Worm (Caenorhabditis elegans): ENCODE data around the gene ule-2.
A peak's percentile ranks its signal among the peaks of the same experiment; 100 is the strongest.

The ule-2 gene

ce11 chrIV:14618551-14618950 is 16.4 kb upstream of the ule-2 start:
- TF ChIP-seq cog-1 (tag; optimal IDR thresholded peaks at IDR 0.05), result no peak

- TF ChIP-seq tab-1 (GFP tag; IDR thresholded peaks at IDR 0.05) (no peak), ref-1 (GFP tag; conservative IDR thresholded peaks at IDR 0.05) (no peak), ztf-23 (GFP tag; IDR thresholded peaks at IDR 0.05) (no peak), klf-2 (GFP tag; conservative IDR thresholded peaks at IDR 0.05) (no peak), flt-1 (GFP tag; IDR thresholded peaks at IDR 0.05) (no peak), ztf-29 (GFP tag; IDR thresholded peaks at IDR 0.05) (no peak), med-1 (GFP tag; optimal IDR thresholded peaks at IDR 0.05; ENCODE audit: insufficient read depth) (no peak), cog-1 (tag; optimal IDR thresholded peaks at IDR 0.05) (no peak), T22C8.4 (GFP tag; IDR thresholded peaks at IDR 0.05) (no peak)
These were observed 14.9 kb upstream of the ule-2 start for ce11 chrIV:14620042-14620441.

ce11 chrIV:14620543-14620942 is 14.4 kb upstream of the ule-2 start:
- no peak for TF ChIP-seq tab-1 (GFP tag; IDR thresholded peaks at IDR 0.05)
- TF ChIP-seq flt-1 (GFP tag; IDR thresholded peaks at IDR 0.05), result no peak
- no peak for TF ChIP-seq med-1 (GFP tag; optimal IDR thresholded peaks at IDR 0.05; ENCODE audit: insufficient read depth)
- TF ChIP-seq cog-1 (tag; optimal IDR thresholded peaks at IDR 0.05), result no peak
- TF ChIP-seq T22C8.4 (GFP tag; IDR thresholded peaks at IDR 0.05), result no peak
- TF ChIP-seq klf-2 (GFP tag; conservative IDR thresholded peaks at IDR 0.05), result no peak
- TF ChIP-seq ztf-23 (GFP tag; IDR thresholded peaks at IDR 0.05), result no peak
- no peak for TF ChIP-seq ref-1 (GFP tag; conservative IDR thresholded peaks at IDR 0.05)

ce11 chrIV:14621117-14621516 is 13.8 kb upstream of the ule-2 start:
- no peak for TF ChIP-seq ref-1 (GFP tag; conservative IDR thresholded peaks at IDR 0.05)
- no peak for TF ChIP-seq flt-1 (GFP tag; IDR thresholded peaks at IDR 0.05)
- no peak for TF ChIP-seq ztf-29 (GFP tag; IDR thresholded peaks at IDR 0.05)
- no peak for TF ChIP-seq klf-2 (GFP tag; conservative IDR thresholded peaks at IDR 0.05)
- no peak for TF ChIP-seq T22C8.4 (GFP tag; IDR thresholded peaks at IDR 0.05)
- no peak for TF ChIP-seq med-1 (GFP tag; optimal IDR thresholded peaks at IDR 0.05; ENCODE audit: insufficient read depth)
- TF ChIP-seq ztf-23 (GFP tag; IDR thresholded peaks at IDR 0.05), result no peak
- no peak for TF ChIP-seq cog-1 (tag; optimal IDR thresholded peaks at IDR 0.05)
- TF ChIP-seq tab-1 (GFP tag; IDR thresholded peaks at IDR 0.05), result no peak

- TF ChIP-seq flt-1 (GFP tag; IDR thresholded peaks at IDR 0.05) (0 out of 2 replicates have a peak, but pooled peaks have one; percentile 27), ref-1 (GFP tag; conservative IDR thresholded peaks at IDR 0.05) (no peak), cog-1 (tag; optimal IDR thresholded peaks at IDR 0.05) (no peak), tab-1 (GFP tag; IDR thresholded peaks at IDR 0.05) (no peak)
These were observed 12.8 kb upstream of the ule-2 start for ce11 chrIV:14622109-14622508.

ce11 chrIV:14631726-14632125 is 3.2 kb upstream of the ule-2 start:
- TF ChIP-seq med-1 (GFP tag; optimal IDR thresholded peaks at IDR 0.05; ENCODE audit: insufficient read depth) (no peak), klf-2 (GFP tag; conservative IDR thresholded peaks at IDR 0.05) (no peak)

ce11 chrIV:14632799-14633198 is 2.1 kb upstream of the ule-2 start, which contains the start of gene irld-4:
Gene irld-4, plus strand, starts transcription at chrIV:14633099.
- TF ChIP-seq cog-1 (tag; optimal IDR thresholded peaks at IDR 0.05), result no peak
- TF ChIP-seq ztf-23 (GFP tag; IDR thresholded peaks at IDR 0.05), result no peak
- no peak for TF ChIP-seq flt-1 (GFP tag; IDR thresholded peaks at IDR 0.05)
- no peak for TF ChIP-seq tab-1 (GFP tag; IDR thresholded peaks at IDR 0.05)

ce11 chrIV:14637413-14637812 is 2.5 kb downstream of the ule-2 start, which contains the start of gene srlf-27:
Gene srlf-27, plus strand, starts transcription at chrIV:14637713.
- TF ChIP-seq T22C8.4 (GFP tag; IDR thresholded peaks at IDR 0.05) (no peak), ref-1 (GFP tag; conservative IDR thresholded peaks at IDR 0.05) (no peak), ztf-29 (GFP tag; IDR thresholded peaks at IDR 0.05) (no peak), ztf-23 (GFP tag; IDR thresholded peaks at IDR 0.05) (no peak), tab-1 (GFP tag; IDR thresholded peaks at IDR 0.05) (no peak), med-1 (GFP tag; optimal IDR thresholded peaks at IDR 0.05; ENCODE audit: insufficient read depth) (no peak), klf-2 (GFP tag; conservative IDR thresholded peaks at IDR 0.05) (no peak), flt-1 (GFP tag; IDR thresholded peaks at IDR 0.05) (no peak), cog-1 (tag; optimal IDR thresholded peaks at IDR 0.05) (no peak)

ce11 chrIV:14653066-14653465 is 18.1 kb downstream of the ule-2 start, which contains the start of gene talp-3:
Gene talp-3, minus strand, starts transcription at chrIV:14653380.
- no peak for TF ChIP-seq klf-2 (GFP tag; conservative IDR thresholded peaks at IDR 0.05)
- no peak for TF ChIP-seq ztf-29 (GFP tag; IDR thresholded peaks at IDR 0.05)
- TF ChIP-seq ztf-23 (GFP tag; IDR thresholded peaks at IDR 0.05), result no peak
- no peak for TF ChIP-seq ref-1 (GFP tag; conservative IDR thresholded peaks at IDR 0.05)
- no peak for TF ChIP-seq T22C8.4 (GFP tag; IDR thresholded peaks at IDR 0.05)
- TF ChIP-seq med-1 (GFP tag; optimal IDR thresholded peaks at IDR 0.05; ENCODE audit: insufficient read depth), result no peak
- no peak for TF ChIP-seq cog-1 (tag; optimal IDR thresholded peaks at IDR 0.05)
- TF ChIP-seq flt-1 (GFP tag; IDR thresholded peaks at IDR 0.05), result no peak
- no peak for TF ChIP-seq tab-1 (GFP tag; IDR thresholded peaks at IDR 0.05)

ce11 chrIV:14656573-14657129 is 21.7 kb downstream of the ule-2 start, which contains the start of gene Y57G11C.33:
Gene Y57G11C.33, plus strand, starts transcription at chrIV:14657079.
- TF ChIP-seq tab-1 (GFP tag; IDR thresholded peaks at IDR 0.05) (no peak), flt-1 (GFP tag; IDR thresholded peaks at IDR 0.05) (no peak), ztf-23 (GFP tag; IDR thresholded peaks at IDR 0.05) (no peak), ztf-29 (GFP tag; IDR thresholded peaks at IDR 0.05) (no peak), cog-1 (tag; optimal IDR thresholded peaks at IDR 0.05) (no peak), klf-2 (GFP tag; conservative IDR thresholded peaks at IDR 0.05) (no peak), ref-1 (GFP tag; conservative IDR thresholded peaks at IDR 0.05) (no peak), med-1 (GFP tag; optimal IDR thresholded peaks at IDR 0.05; ENCODE audit: insufficient read depth) (no peak), T22C8.4 (GFP tag; IDR thresholded peaks at IDR 0.05) (no peak)

All from whole organism, midembryonic.